Fruit fly (Drosophila melanogaster) S2 (cell line): ENCODE measurements around the gene Jasper.

Experiments used
- CG8478 ChIP-seq: fragments of >200 bp; optimal IDR thresholded peaks from 2 replicates; lab custom pipeline; 2018
- CTCF ChIP-seq, 2 experiments: fragments of >200 bp; optimal IDR thresholded peaks; 2 replicates each; lab custom pipeline; 2018

Gene Jasper

dm6 chr3R:30059944-30060343 is 7.6 kb downstream of the Jasper start:
- no peak for TF ChIP-seq CTCF (optimal IDR thresholded peaks at IDR 0.05; lab: Kevin White, UChicago)
- no peak for TF ChIP-seq CG8478 (lab: Kevin White, UChicago)

- TF ChIP-seq CTCF (optimal IDR thresholded peaks at IDR 0.05; lab: Kevin White, UChicago): no peak
- TF ChIP-seq CG8478 (lab: Kevin White, UChicago): no peak
Measured at dm6 chr3R:30060451-30061153, 8.3 kb downstream of the Jasper start.

dm6 chr3R:30061154-30061482 is 8.8 kb downstream of the Jasper start:
- TF ChIP-seq CG8478 (lab: Kevin White, UChicago): no peak
- no peak for TF ChIP-seq CTCF (optimal IDR thresholded peaks at IDR 0.05; lab: Kevin White, UChicago)

dm6 chr3R:30061980-30062379 is 9.7 kb downstream of the Jasper start:
- TF ChIP-seq CG8478 (lab: Kevin White, UChicago) (no peak), CTCF (optimal IDR thresholded peaks at IDR 0.05; lab: Kevin White, UChicago) (no peak)

- TF ChIP-seq CTCF (optimal IDR thresholded peaks at IDR 0.05; lab: Kevin White, UChicago) (no peak), CG8478 (lab: Kevin White, UChicago) (no peak)
Measured at dm6 chr3R:30062543-30062942, 10.2 kb downstream of the Jasper start.

dm6 chr3R:30063704-30064103 is 11.4 kb downstream of the Jasper start:
- TF ChIP-seq CG8478 (lab: Kevin White, UChicago) (no peak), CTCF (optimal IDR thresholded peaks at IDR 0.05; lab: Kevin White, UChicago) (no peak)

- TF ChIP-seq CG8478 (lab: Kevin White, UChicago): no peak
- no peak for TF ChIP-seq CTCF (optimal IDR thresholded peaks at IDR 0.05; lab: Kevin White, UChicago)
Measured at dm6 chr3R:30066004-30066403, 13.7 kb downstream of the Jasper start.

dm6 chr3R:30070198-30070597 is 17.9 kb downstream of the Jasper start:
- no peak for TF ChIP-seq CTCF (optimal IDR thresholded peaks at IDR 0.05; lab: Kevin White, UChicago)
- no peak for TF ChIP-seq CG8478 (lab: Kevin White, UChicago)

dm6 chr3R:30071827-30072226 is 19.5 kb downstream of the Jasper start:
- TF ChIP-seq CG8478 (lab: Kevin White, UChicago) (no peak), CTCF (optimal IDR thresholded peaks at IDR 0.05; lab: Kevin White, UChicago) (no peak)

dm6 chr3R:30076088-30076487 is 23.8 kb downstream of the Jasper start:
- TF ChIP-seq CTCF (optimal IDR thresholded peaks at IDR 0.05; lab: Kevin White, UChicago): no peak
- no peak for TF ChIP-seq CG8478 (lab: Kevin White, UChicago)

- TF ChIP-seq CTCF (optimal IDR thresholded peaks at IDR 0.05; lab: Kevin White, UChicago): no peak
- no peak for TF ChIP-seq CG8478 (lab: Kevin White, UChicago)
Measured at dm6 chr3R:30083215-30083614, 30.9 kb downstream of the Jasper start.

- TF ChIP-seq CG8478 (lab: Kevin White, UChicago): no peak
- no peak for TF ChIP-seq CTCF (optimal IDR thresholded peaks at IDR 0.05; lab: Kevin White, UChicago)
Measured at dm6 chr3R:30084137-30084536, 31.8 kb downstream of the Jasper start.

- TF ChIP-seq CTCF (optimal IDR thresholded peaks at IDR 0.05; lab: Kevin White, UChicago) (no peak), CG8478 (lab: Kevin White, UChicago) (no peak)
Measured at dm6 chr3R:30090261-30091006, 38.1 kb downstream of the Jasper start.

dm6 chr3R:30091795-30092699 is 39.7 kb downstream of the Jasper start:
- TF ChIP-seq CG8478 (lab: Kevin White, UChicago) (no peak), CTCF (optimal IDR thresholded peaks at IDR 0.05; lab: Kevin White, UChicago) (no peak)

- TF ChIP-seq CTCF (optimal IDR thresholded peaks at IDR 0.05; lab: Kevin White, UChicago) (no peak), CG8478 (lab: Kevin White, UChicago) (no peak)
Measured at dm6 chr3R:30092700-30093044, 40.4 kb downstream of the Jasper start.
